Fruit fly (Drosophila melanogaster): Measurements from ENCODE around the gene ND-ACP.
A peak's percentile ranks its signal among the peaks of the same experiment; 100 is the strongest.

ND-ACP gene

DNA sequence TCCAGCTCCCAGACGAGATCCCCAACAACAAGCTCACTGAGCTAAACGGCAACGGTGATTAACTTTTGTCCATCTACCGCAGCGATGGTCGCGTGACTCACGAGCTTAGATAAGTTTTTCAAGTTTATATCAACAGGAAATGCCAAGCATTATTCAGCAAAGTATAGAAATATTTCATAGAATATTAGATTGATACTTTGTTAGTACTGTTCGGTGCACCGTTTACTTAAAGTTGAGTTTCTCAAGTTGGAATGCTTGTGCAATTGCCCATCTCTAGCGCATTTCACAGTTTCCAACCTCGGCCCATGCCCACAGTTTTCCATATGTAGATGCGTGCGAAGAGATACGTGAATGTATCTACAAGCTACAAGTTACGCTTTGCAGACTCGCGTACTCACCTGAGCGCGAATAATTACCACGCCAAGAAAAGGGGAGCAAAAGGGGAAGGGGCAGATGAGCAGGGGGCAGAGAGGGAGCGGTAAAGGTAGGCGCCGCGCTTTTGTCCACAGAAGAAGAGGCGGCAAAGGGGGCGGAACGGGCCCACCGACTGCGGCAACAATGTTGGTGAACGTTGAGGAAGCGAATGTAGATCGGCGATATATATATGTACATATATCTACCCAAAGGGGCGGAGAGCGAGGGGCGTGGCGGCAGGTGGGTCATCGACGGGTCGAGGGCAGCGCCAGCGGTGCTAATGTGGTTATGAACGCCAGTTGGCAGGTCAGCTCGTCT, 46.4 kb downstream of the ND-ACP start (continued):
- TF ChIP-seq MBD-R2 (GFP tag; IDR thresholded peaks at IDR 0.05) = no peak
- 0 out of 3 replicates have a peak, but pooled peaks have one; percentile 13 for TF ChIP-seq CG11560 (tag; IDR thresholded peaks at IDR 0.05)
- peak; percentile 52 for TF ChIP-seq nmo (GFP tag; optimal IDR thresholded peaks at IDR 0.05)
- TF ChIP-seq CG13123 (GFP tag; optimal IDR thresholded peaks at IDR 0.05) = no peak
- TF ChIP-seq Myb (GFP tag; optimal IDR thresholded peaks at IDR 0.05) = no peak
- TF ChIP-seq mld (GFP tag; IDR thresholded peaks at IDR 0.05; ENCODE audit: partially characterized antibody) = peak; percentile 52; the same call in 1 of the 3 replicates
- no peak for TF ChIP-seq CG8290 (GFP tag; optimal IDR thresholded peaks at IDR 0.05)
- TF ChIP-seq CG8290 (tag; optimal IDR thresholded peaks at IDR 0.05) = peak in 1 of 2 experiments; percentile 56
- no peak for TF ChIP-seq CrebB (tag; optimal IDR thresholded peaks at IDR 0.05)
- TF ChIP-seq CG14014 (GFP tag; IDR thresholded peaks at IDR 0.05) = 0 out of 2 replicates have a peak, but pooled peaks have one; percentile 34
- no peak for TF ChIP-seq B-H2 (GFP tag; optimal IDR thresholded peaks at IDR 0.05)
- TF ChIP-seq gcm (GFP tag; optimal IDR thresholded peaks at IDR 0.05) = peak; percentile 33
- TF ChIP-seq CG14860 (GFP tag; IDR thresholded peaks at IDR 0.05; ENCODE audit: partially characterized antibody) = peak; percentile 59; the same call in 2 of the 3 replicates
- no peak for TF ChIP-seq CHES-1-like (GFP tag; optimal IDR thresholded peaks at IDR 0.05)
- TF ChIP-seq CG30403 (GFP tag; optimal IDR thresholded peaks at IDR 0.05) = peak; percentile 61
- peak; percentile 15 for TF ChIP-seq grn (GFP tag; optimal IDR thresholded peaks at IDR 0.05)
- no peak for TF ChIP-seq GATAe (GFP tag; conservative IDR thresholded peaks at IDR 0.05)
- peak; percentile 14 for TF ChIP-seq jing (GFP tag; optimal IDR thresholded peaks at IDR 0.05)
- TF ChIP-seq CG3847 (GFP tag; IDR thresholded peaks at IDR 0.05) = 0 out of 2 replicates have a peak, but pooled peaks have one; percentile 12
- no peak for TF ChIP-seq CG11085 (GFP tag; IDR thresholded peaks at IDR 0.05)
- peak; percentile 59 for TF ChIP-seq grau (tag; optimal IDR thresholded peaks at IDR 0.05)
- peak; percentile 19 for TF ChIP-seq CG13775 (GFP tag; optimal IDR thresholded peaks at IDR 0.05)
- no peak for TF ChIP-seq CG7987 (GFP tag; optimal IDR thresholded peaks at IDR 0.05)
- TF ChIP-seq CG16813 (GFP tag; IDR thresholded peaks at IDR 0.05; ENCODE audit: partially characterized antibody) = peak; percentile 38; the same call in 1 of the 3 replicates
- peak; percentile 60 for TF ChIP-seq Rfx (GFP tag; IDR thresholded peaks at IDR 0.05)
- TF ChIP-seq Hand (GFP tag; optimal IDR thresholded peaks at IDR 0.05) = no peak
- no peak for TF ChIP-seq CG17568 (GFP tag; optimal IDR thresholded peaks at IDR 0.05)
- no peak; the same call in 1 of the 2 replicates for TF ChIP-seq Atf6 (GFP tag; IDR thresholded peaks at IDR 0.05)
- peak; percentile 13 for TF ChIP-seq CG16863 (GFP tag; optimal IDR thresholded peaks at IDR 0.05)
- peak; percentile 47 for TF ChIP-seq CG10209 (GFP tag; optimal IDR thresholded peaks at IDR 0.05)
- TF ChIP-seq Nf-YA (GFP tag; IDR thresholded peaks at IDR 0.05) = no peak
- no peak for TF ChIP-seq Stat92E (GFP tag; optimal IDR thresholded peaks at IDR 0.05)
- no peak for TF ChIP-seq peb (GFP tag; IDR thresholded peaks at IDR 0.05)
- no peak for TF ChIP-seq pb (GFP tag; optimal IDR thresholded peaks at IDR 0.05)
- peak; percentile 2 for TF ChIP-seq Sry-β (GFP tag; optimal IDR thresholded peaks at IDR 0.05)
- peak; percentile 3 for TF ChIP-seq Mad (GFP tag; optimal IDR thresholded peaks at IDR 0.05)
- TF ChIP-seq sens-2 (GFP tag; IDR thresholded peaks at IDR 0.05) = no peak
- peak; percentile 60 for TF ChIP-seq PHDP (tag; optimal IDR thresholded peaks at IDR 0.05)
- TF ChIP-seq exex (tag; optimal IDR thresholded peaks at IDR 0.05) = no peak
- peak; percentile 14 for TF ChIP-seq Hsf (GFP tag; optimal IDR thresholded peaks at IDR 0.05)
- peak; percentile 28; the same call in 1 of the 2 replicates for TF ChIP-seq H2.0 (GFP tag; IDR thresholded peaks at IDR 0.05)
- TF ChIP-seq ttk (GFP tag; IDR thresholded peaks at IDR 0.05) = peak; percentile 64; the same call in 1 of the 2 replicates
- TF ChIP-seq Doc2 (GFP tag; IDR thresholded peaks at IDR 0.05) = no peak
- no peak for TF ChIP-seq Elba2 (GFP tag; optimal IDR thresholded peaks at IDR 0.05)
- TF ChIP-seq disco-r (GFP tag; optimal IDR thresholded peaks at IDR 0.05) = peak; percentile 2
- TF ChIP-seq ATbp (GFP tag; optimal IDR thresholded peaks at IDR 0.05) = peak; percentile 47
- peak; percentile 35 for TF ChIP-seq pnt (GFP tag; optimal IDR thresholded peaks at IDR 0.05)
- TF ChIP-seq CG10366 (GFP tag; IDR thresholded peaks at IDR 0.05) = peak; percentile 71
- 0 out of 3 replicates have a peak, but pooled peaks have one; percentile 21 for TF ChIP-seq CG7357 (GFP tag; IDR thresholded peaks at IDR 0.05)
